Fruit fly (Drosophila melanogaster) whole organism, embryonic: ENCODE measurements around the gene zfh2.

Source experiments
- BEAF-32 ChIP-seq: fragments of 200-800 bp; sonication (Bioruptor generic); optimal IDR thresholded peaks from 3 replicates; lab custom pipeline; 2017; ENCODE audit warnings: missing biosample characterization, missing genetic modification characterization, mild to moderate bottlenecking, moderate library complexity, missing genetic modification reagents
- CG1024 ChIP-seq: fragments of 200-800 bp; sonication (Bioruptor generic); IDR thresholded peaks from 2 replicates; pipeline ENCODE4 v1.3.6; 2022; ENCODE audit warnings: missing biosample characterization, missing genetic modification characterization
- CG10274 ChIP-seq: fragments of 200-800 bp; sonication (Bioruptor generic); optimal IDR thresholded peaks from 3 replicates; lab custom pipeline; 2017; ENCODE audit warnings: missing biosample characterization, mild to moderate bottlenecking, missing genetic modification characterization
- CG10959 ChIP-seq: fragments of 200-800 bp; sonication (Bioruptor generic); IDR thresholded peaks from 2 replicates; pipeline ENCODE4 v1.3.6; 2022; ENCODE audit warnings: missing biosample characterization, missing genetic modification characterization
- CG11093 ChIP-seq: fragments of 200-800 bp; sonication (Bioruptor generic); IDR thresholded peaks from 3 replicates; pipeline ENCODE4 v1.3.6; 2022; ENCODE audit warnings: missing biosample characterization, missing genetic modification characterization
- CG11696 ChIP-seq: fragments of 200-800 bp; sonication (Bioruptor generic); IDR thresholded peaks from 2 replicates; pipeline ENCODE4 v1.3.6; 2022; ENCODE audit warnings: missing biosample characterization, missing genetic modification characterization
- CG12155 ChIP-seq: fragments of 200-800 bp; sonication (Bioruptor generic); optimal IDR thresholded peaks from 3 replicates; lab custom pipeline; 2016; ENCODE audit warnings: missing biosample characterization, missing genetic modification characterization
- CG12942 ChIP-seq: fragments of 200-800 bp; sonication (Bioruptor generic); optimal IDR thresholded peaks from 3 replicates; lab custom pipeline; 2016; ENCODE audit warnings: missing biosample characterization, missing genetic modification characterization
- CG13894 ChIP-seq: fragments of 200-800 bp; sonication (Bioruptor generic); optimal IDR thresholded peaks from 3 replicates; lab custom pipeline; 2018; ENCODE audit warnings: missing biosample characterization, mild to moderate bottlenecking, missing genetic modification characterization, moderate library complexity
- CG15011 ChIP-seq: fragments of 200-800 bp; sonication (Bioruptor generic); optimal IDR thresholded peaks from 3 replicates; lab custom pipeline; 2018; ENCODE audit warnings: missing biosample characterization, mild to moderate bottlenecking, missing genetic modification characterization
- CG1647 ChIP-seq: fragments of 200-800 bp; sonication (Bioruptor generic); optimal IDR thresholded peaks from 3 replicates; lab custom pipeline; 2016; ENCODE audit warnings: missing biosample characterization, missing genetic modification characterization
- CG17912 ChIP-seq: fragments of 200-800 bp; sonication (Bioruptor generic); optimal IDR thresholded peaks from 2 replicates; lab custom pipeline; 2018; ENCODE audit warnings: missing biosample characterization, mild to moderate bottlenecking, missing genetic modification characterization
- CG2116 ChIP-seq: fragments of 200-800 bp; sonication (Bioruptor generic); optimal IDR thresholded peaks from 3 replicates; lab custom pipeline; 2018; ENCODE audit warnings: missing biosample characterization, mild to moderate bottlenecking, missing genetic modification characterization
- CG6813 ChIP-seq: fragments of 200-800 bp; sonication (Bioruptor generic); optimal IDR thresholded peaks from 2 replicates; lab custom pipeline; 2017; ENCODE audit warnings: missing biosample characterization, missing genetic modification characterization, mild to moderate bottlenecking, moderate library complexity, missing genetic modification reagents
- CG8388 ChIP-seq: fragments of 200-800 bp; sonication (Bioruptor generic); optimal IDR thresholded peaks from 2 replicates; lab custom pipeline; 2019; ENCODE audit warnings: missing biosample characterization, mild to moderate bottlenecking, missing genetic modification characterization, moderate library complexity
- CG9215 ChIP-seq: fragments of 200-800 bp; sonication (Bioruptor generic); IDR thresholded peaks from 2 replicates; pipeline ENCODE4 v1.3.6; 2022; ENCODE audit warnings: missing biosample characterization, missing genetic modification characterization
- CG9817 ChIP-seq: fragments of 200-800 bp; sonication (Bioruptor generic); optimal IDR thresholded peaks from 2 replicates; lab custom pipeline; 2018; ENCODE audit warnings: missing biosample characterization, mild to moderate bottlenecking, missing genetic modification characterization, moderate library complexity
- CTCF ChIP-seq: fragments of 200-800 bp; sonication (Bioruptor generic); optimal IDR thresholded peaks from 2 replicates; lab custom pipeline; 2017; ENCODE audit warnings: missing biosample characterization, mild to moderate bottlenecking, missing genetic modification characterization, moderate library complexity
- D19A ChIP-seq: fragments of 200-800 bp; optimal IDR thresholded peaks from 3 replicates; lab custom pipeline; 2019; ENCODE audit warnings: missing biosample characterization, mild to moderate bottlenecking, missing genetic modification characterization, moderate library complexity
- Ets65A ChIP-seq: fragments of 200-800 bp; sonication (Bioruptor generic); peaks from one replicate; lab custom pipeline; 2016; ENCODE audit warnings: missing biosample characterization, missing genetic modification characterization
- HLH3B ChIP-seq: fragments of 200-800 bp; sonication (Bioruptor generic); IDR thresholded peaks from 2 replicates; pipeline ENCODE4 v1.3.6; 2022; ENCODE audit warnings: missing biosample characterization, missing genetic modification characterization
- Hr3 ChIP-seq: fragments of 200-800 bp; sonication (Bioruptor generic); optimal IDR thresholded peaks from 3 replicates; lab custom pipeline; 2016; ENCODE audit warnings: missing biosample characterization, missing genetic modification characterization
- MBD-R2 ChIP-seq: fragments of 200-800 bp; sonication (Bioruptor generic); IDR thresholded peaks from 2 replicates; pipeline ENCODE4 v1.3.6; 2022; ENCODE audit warnings: missing biosample characterization, missing genetic modification characterization
- Mrtf ChIP-seq: fragments of 200-800 bp; sonication (Bioruptor generic); IDR thresholded peaks from 3 replicates; pipeline ENCODE4 v1.3.6; 2022; ENCODE audit warnings: missing biosample characterization, missing genetic modification characterization
- Nf-YC ChIP-seq: fragments of 200-800 bp; optimal IDR thresholded peaks from 3 replicates; lab custom pipeline; 2019; ENCODE audit warnings: missing biosample characterization, mild to moderate bottlenecking, missing genetic modification characterization, moderate library complexity
- NfI ChIP-seq: fragments of 200-800 bp; sonication (Bioruptor generic); optimal IDR thresholded peaks from 3 replicates; lab custom pipeline; 2018; ENCODE audit warnings: missing biosample characterization, mild to moderate bottlenecking, missing genetic modification characterization, moderate library complexity
- PHDP ChIP-seq: fragments of 200-800 bp; sonication (Bioruptor generic); optimal IDR thresholded peaks from 3 replicates; lab custom pipeline; 2018; ENCODE audit warnings: missing biosample characterization, mild to moderate bottlenecking, missing genetic modification characterization, moderate library complexity
- Pdp1 ChIP-seq, 2 experiments: fragments of 200-800 bp; sonication (Bioruptor generic); optimal IDR thresholded peaks; 3 replicates each; lab custom pipeline; 2016; ENCODE audit warnings: missing biosample characterization in 2 of 2, missing genetic modification characterization in 2 of 2, mild to moderate bottlenecking in 1 of 2, moderate library complexity in 1 of 2
- Sin3A ChIP-seq: fragments of >200 bp; optimal IDR thresholded peaks from 2 replicates; lab custom pipeline; 2018
- Six4 ChIP-seq: fragments of 200-800 bp; sonication (Bioruptor generic); optimal IDR thresholded peaks from 2 replicates; lab custom pipeline; 2016; ENCODE audit warnings: missing biosample characterization, missing genetic modification characterization
- Sry-δ ChIP-seq: fragments of 200-800 bp; sonication (Bioruptor generic); optimal IDR thresholded peaks from 2 replicates; lab custom pipeline; 2016; ENCODE audit warnings: missing biosample characterization, missing genetic modification characterization
- Trl ChIP-seq, 3 experiments: fragments of >200 bp in 2 of 3; fragments of 200-800 bp in 1 of 3; sonication (Bioruptor generic) in 1 of 3; optimal IDR thresholded peaks; 2 replicates in 1 of 3; 3 replicates in 2 of 3; lab custom pipeline; 2016 to 2017; ENCODE audit warnings: missing biosample characterization in 1 of 3, missing genetic modification characterization in 1 of 3
- YL-1 ChIP-seq: fragments of 200-800 bp; sonication (Bioruptor generic); optimal IDR thresholded peaks from 3 replicates; lab custom pipeline; 2017; ENCODE audit warnings: missing biosample characterization, mild to moderate bottlenecking, missing genetic modification characterization
- ci ChIP-seq: fragments of 200-800 bp; sonication (Bioruptor generic); IDR thresholded peaks from 3 replicates; pipeline ENCODE4 v1.3.6; 2022; ENCODE audit warnings: missing biosample characterization, missing genetic modification characterization
- crp ChIP-seq, 2 experiments: fragments of 200-800 bp; sonication (Bioruptor generic); optimal IDR thresholded peaks; 2 replicates in 1 of 2; 3 replicates in 1 of 2; lab custom pipeline; 2017; ENCODE audit warnings: missing biosample characterization in 2 of 2, missing genetic modification characterization in 2 of 2, mild to moderate bottlenecking in 1 of 2, moderate library complexity in 1 of 2
- cwo ChIP-seq: fragments of 200-800 bp; sonication (Bioruptor generic); optimal IDR thresholded peaks from 3 replicates; lab custom pipeline; 2017; ENCODE audit warnings: missing biosample characterization, missing genetic modification characterization, mild to moderate bottlenecking, moderate library complexity, missing genetic modification reagents
- dan ChIP-seq: fragments of 200-800 bp; sonication (Bioruptor generic); IDR thresholded peaks from 2 replicates; pipeline ENCODE4 v1.3.6; 2022; ENCODE audit warnings: missing biosample characterization, missing genetic modification characterization
- ewg ChIP-seq: fragments of 200-800 bp; sonication (Bioruptor generic); optimal IDR thresholded peaks from 3 replicates; lab custom pipeline; 2017; ENCODE audit warnings: mild to moderate bottlenecking, missing biosample characterization, missing genetic modification reagents, missing genetic modification characterization
- fd64A ChIP-seq: fragments of 200-800 bp; sonication (Bioruptor generic); optimal IDR thresholded peaks from 3 replicates; lab custom pipeline; 2018; ENCODE audit warnings: missing biosample characterization, mild to moderate bottlenecking, missing genetic modification characterization
- fd96Cb ChIP-seq: fragments of 200-800 bp; sonication (Bioruptor generic); optimal IDR thresholded peaks from 2 replicates; lab custom pipeline; 2018; ENCODE audit warnings: missing biosample characterization, mild to moderate bottlenecking, missing genetic modification characterization, moderate library complexity
- jigr1 ChIP-seq: fragments of 200-800 bp; sonication (Bioruptor generic); IDR thresholded peaks from 3 replicates; pipeline ENCODE4 v1.3.6; 2022; ENCODE audit warnings: missing biosample characterization, missing genetic modification characterization
- nerfin-2 ChIP-seq: fragments of 200-800 bp; sonication (Bioruptor generic); IDR thresholded peaks from 2 replicates; pipeline ENCODE4 v1.3.6; 2022; ENCODE audit warnings: missing biosample characterization, missing genetic modification characterization; ENCODE audit not compliant: partially characterized antibody
- odd ChIP-seq: fragments of 200-800 bp; sonication (Bioruptor generic); optimal IDR thresholded peaks from 2 replicates; lab custom pipeline; 2017; ENCODE audit warnings: missing biosample characterization, mild to moderate bottlenecking, missing genetic modification characterization
- onecut ChIP-seq: fragments of 200-800 bp; sonication (Bioruptor generic); IDR thresholded peaks from 2 replicates; pipeline ENCODE4 v1.3.6; 2022; ENCODE audit warnings: missing biosample characterization, missing genetic modification characterization
- prd ChIP-seq, 3 experiments: fragments of >200 bp in 2 of 3; fragments of 200-800 bp in 1 of 3; sonication (Bioruptor generic) in 1 of 3; optimal IDR thresholded peaks in 2 of 3; IDR thresholded peaks in 1 of 3; 2 replicates in 2 of 3; 3 replicates in 1 of 3; pipeline versions ENCODE4 v1.3.6 to Lab custom; 2017 to 2022; ENCODE audit warnings: missing biosample characterization in 1 of 3, missing genetic modification characterization in 1 of 3
- sisA ChIP-seq: fragments of 200-800 bp; sonication (Bioruptor generic); IDR thresholded peaks from 2 replicates; pipeline ENCODE4 v1.3.6; 2022; ENCODE audit warnings: missing biosample characterization, missing genetic modification characterization
- slp2 ChIP-seq: fragments of 200-800 bp; sonication (Bioruptor generic); optimal IDR thresholded peaks from 2 replicates; lab custom pipeline; 2016; ENCODE audit warnings: missing biosample characterization, missing genetic modification characterization
- unpg ChIP-seq: fragments of 200-800 bp; sonication (Bioruptor generic); optimal IDR thresholded peaks from 3 replicates; lab custom pipeline; 2018; ENCODE audit warnings: missing biosample characterization, mild to moderate bottlenecking, missing genetic modification characterization, moderate library complexity
- wek ChIP-seq: fragments of 200-800 bp; sonication (Bioruptor generic); optimal IDR thresholded peaks from 3 replicates; lab custom pipeline; 2018; ENCODE audit warnings: missing biosample characterization, mild to moderate bottlenecking, missing genetic modification characterization, moderate library complexity

Gene zfh2

DNA sequence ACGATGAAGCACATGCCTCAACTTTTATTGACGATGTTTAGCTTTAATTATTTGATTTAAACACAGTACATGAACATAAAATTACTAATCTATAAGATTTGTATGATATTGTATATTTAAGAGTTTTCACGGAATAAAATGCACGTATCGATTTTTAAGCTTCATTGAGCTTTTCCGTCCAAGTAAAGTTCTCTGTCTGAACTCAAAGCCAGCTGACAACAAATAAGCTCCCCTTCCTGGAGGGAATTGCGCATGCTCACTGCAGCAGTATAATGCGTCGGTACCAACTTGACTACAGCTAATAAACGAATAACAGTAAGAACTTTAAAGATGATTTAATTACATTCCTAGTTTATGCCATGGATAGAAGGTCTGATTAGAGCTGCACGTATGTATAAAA lies 18.0 kb upstream of the zfh2 start:
- 0 out of 2 replicates have a peak, but pooled peaks have one; percentile 15 for TF ChIP-seq MBD-R2 (GFP tag; lab: Robert Waterston, UW)
- no peak for TF ChIP-seq unpg
- no peak for TF ChIP-seq sisA (GFP tag; lab: Robert Waterston, UW)
- TF ChIP-seq fd64A (GFP tag; lab: Kevin White, UChicago) = no peak
- TF ChIP-seq crp (GFP tag; optimal IDR thresholded peaks at IDR 0.05; lab: Kevin White, UChicago) = peak in 1 of 2 experiments; percentile 5
- no peak for TF ChIP-seq HLH3B (GFP tag; lab: Robert Waterston, UW)
- TF ChIP-seq slp2 (GFP tag; lab: Kevin White, UChicago) = no peak
- TF ChIP-seq PHDP (tag; lab: Kevin White, UChicago) = no peak
- TF ChIP-seq odd (GFP tag; lab: Kevin White, UChicago) = no peak
- TF ChIP-seq onecut (GFP tag; lab: Robert Waterston, UW) = peak; percentile 96
- TF ChIP-seq ewg = peak; percentile 82
- peak; percentile 17 for TF ChIP-seq CTCF
- TF ChIP-seq Sin3A (lab: Kevin White, UChicago) = no peak
- peak; percentile 7 for TF ChIP-seq Ets65A (GFP tag; lab: Kevin White, UChicago)
- peak; percentile 26 for TF ChIP-seq CG13894 (tag; lab: Kevin White, UChicago)
- peak; percentile 2 for TF ChIP-seq Nf-YC (tag; lab: Kevin White, UChicago)
- TF ChIP-seq, all 482 proteins: peak for 8

DNA sequence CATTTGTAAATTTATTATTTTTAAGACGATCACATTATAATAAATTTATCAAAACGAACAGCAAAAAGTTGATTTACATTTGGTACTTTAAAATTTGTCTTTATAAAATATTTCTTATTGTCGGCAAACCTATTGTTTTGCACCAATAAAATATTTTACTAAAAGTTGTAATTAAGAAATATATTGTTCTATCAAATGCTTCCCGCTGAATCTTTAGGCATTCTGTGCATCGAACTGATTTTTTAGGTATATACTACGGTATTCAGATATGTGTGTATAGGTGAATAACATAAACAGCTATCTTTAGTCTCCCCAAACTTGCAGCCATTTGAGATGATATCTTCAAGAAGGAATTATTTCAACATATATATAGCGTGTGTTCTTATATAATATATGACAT lies 15.8 kb upstream of the zfh2 start:
- TF ChIP-seq cwo (GFP tag; lab: Kevin White, UChicago) (no peak), Pdp1 (GFP tag; optimal IDR thresholded peaks at IDR 0.05; lab: Kevin White, UChicago) (peak in 1 of 2 experiments; percentile 78), dan (GFP tag; lab: Robert Waterston, UW) (no peak), BEAF-32 (GFP tag; lab: Kevin White, UChicago) (no peak), CG6813 (GFP tag; lab: Kevin White, UChicago) (no peak), D19A (peak; percentile 2), Trl (optimal IDR thresholded peaks at IDR 0.05; lab: Kevin White, UChicago) (no peak), Trl (GFP tag; optimal IDR thresholded peaks at IDR 0.05; lab: Kevin White, UChicago) (no peak), Hr3 (no peak)

dm6 chr4:486435-486834 lies 15.2 kb upstream of the zfh2 start:
- TF ChIP-seq prd (optimal IDR thresholded peaks at IDR 0.05; lab: Kevin White, UChicago) (no peak), prd (GFP tag; IDR thresholded peaks at IDR 0.05; lab: Robert Waterston, UW) (no peak; the same call in 2 of the 3 replicates), CG8388 (GFP tag; lab: Kevin White, UChicago) (peak; percentile 15), CG1024 (GFP tag; lab: Robert Waterston, UW) (no peak), Six4 (GFP tag; lab: Kevin White, UChicago) (no peak), CG10274 (GFP tag; lab: Kevin White, UChicago) (no peak), nerfin-2 (GFP tag; lab: Robert Waterston, UW) (peak; percentile 91), CG11093 (GFP tag; lab: Robert Waterston, UW) (no peak), CG10959 (GFP tag; lab: Robert Waterston, UW) (no peak), CG2116 (GFP tag; lab: Kevin White, UChicago) (peak; percentile 94), YL-1 (no peak), fd96Cb (tag; lab: Kevin White, UChicago) (no peak), ci (GFP tag; lab: Robert Waterston, UW) (peak; percentile 56; the same call in 2 of the 3 replicates), CG12942 (GFP tag; lab: Kevin White, UChicago) (peak; percentile 14), CG12155 (GFP tag; lab: Kevin White, UChicago) (peak; percentile 41), CG1647 (GFP tag; lab: Kevin White, UChicago) (no peak), CG17912 (no peak), CG11696 (GFP tag; lab: Robert Waterston, UW) (no peak), wek (GFP tag; lab: Kevin White, UChicago) (no peak), jigr1 (no peak), NfI (peak; percentile 42), Mrtf (no peak), CG9215 (GFP tag; lab: Robert Waterston, UW) (no peak), D19A (no peak), Sry-δ (peak; percentile 88), CG15011 (GFP tag; lab: Kevin White, UChicago) (no peak), CG9817 (tag; lab: Kevin White, UChicago) (peak; percentile 51)
